Worm (Caenorhabditis elegans) whole organism, L1 larva: ENCODE results near the gene srx-78.

ENCODE experiments used
- C04F5.9 ChIP-seq: sonication (generic microtip); optimal IDR thresholded peaks from 2 replicates; lab custom pipeline; 2016; ENCODE audit warnings: missing genetic modification characterization, missing compliant biosample characterization
- F16B12.6 ChIP-seq: fragments of 150-350 bp; optimal IDR thresholded peaks from 2 replicates; lab custom pipeline; 2014; ENCODE audit warnings: missing biosample characterization, missing genetic modification characterization
- aha-1 ChIP-seq: fragments of 150-350 bp; optimal IDR thresholded peaks from 2 replicates; lab custom pipeline; 2014; ENCODE audit warnings: missing biosample characterization, missing genetic modification characterization
- ceh-63 ChIP-seq: fragments of 200-800 bp; sonication (Bioruptor generic); optimal IDR thresholded peaks from 2 replicates; lab custom pipeline; 2018; ENCODE audit warnings: mild to moderate bottlenecking, missing genetic modification characterization, missing compliant biosample characterization
- ceh-88 ChIP-seq: fragments of 200-800 bp; sonication (Bioruptor generic); IDR thresholded peaks from 2 replicates; pipeline ENCODE4 v1.3.6; 2022; ENCODE audit warnings: missing genetic modification characterization, missing compliant biosample characterization
- efl-1 ChIP-seq, 4 experiments: fragments of 150-350 bp; optimal IDR thresholded peaks in 3 of 4; peaks in 1 of 4; 1 replicate in 1 of 4; 2 replicates in 3 of 4; lab custom pipeline; 2014; ENCODE audit warnings: missing biosample characterization in 2 of 4, missing genetic modification characterization in 2 of 4, missing genetic modification reagents in 2 of 4
- efl-3 ChIP-seq: fragments of 200-800 bp; sonication (Bioruptor generic); optimal IDR thresholded peaks from 2 replicates; lab custom pipeline; 2018; ENCODE audit warnings: mild to moderate bottlenecking, missing genetic modification characterization, missing compliant biosample characterization
- egl-27 ChIP-seq, 2 experiments: fragments of 150-350 bp in 1 of 2; sonication (generic microtip); optimal IDR thresholded peaks; 3 replicates each; lab custom pipeline; 2017 to 2018; ENCODE audit warnings: missing biosample characterization in 2 of 2, missing genetic modification characterization in 2 of 2, missing genetic modification reagents in 2 of 2
- elt-2 ChIP-seq: sonication (generic microtip); optimal IDR thresholded peaks from 2 replicates; lab custom pipeline; 2016; ENCODE audit warnings: missing genetic modification characterization, mild to moderate bottlenecking, inconsistent platforms, missing compliant biosample characterization, missing genetic modification reagents
- fkh-10 ChIP-seq: sonication (generic microtip); optimal IDR thresholded peaks from 2 replicates; lab custom pipeline; 2017; ENCODE audit warnings: missing biosample characterization, missing genetic modification reagents, missing genetic modification characterization
- grh-1 ChIP-seq: fragments of 200-800 bp; sonication (Bioruptor generic); IDR thresholded peaks from 2 replicates; pipeline ENCODE4 v1.3.6; 2022; ENCODE audit warnings: missing genetic modification reagents, missing genetic modification characterization, missing compliant biosample characterization
- hpl-2 ChIP-seq: fragments of 150-350 bp; optimal IDR thresholded peaks from 2 replicates; lab custom pipeline; 2014; ENCODE audit warnings: missing biosample characterization, missing genetic modification reagents, missing genetic modification characterization
- irx-1 ChIP-seq: sonication (generic microtip); optimal IDR thresholded peaks from 2 replicates; lab custom pipeline; 2016; ENCODE audit warnings: missing genetic modification characterization, missing compliant biosample characterization
- lin-14 ChIP-seq: fragments of 200-800 bp; sonication (Bioruptor generic); optimal IDR thresholded peaks from 2 replicates; lab custom pipeline; 2018; ENCODE audit warnings: mild to moderate bottlenecking, missing genetic modification characterization, moderate library complexity, missing compliant biosample characterization
- mef-2 ChIP-seq: fragments of 150-350 bp; optimal IDR thresholded peaks from 2 replicates; lab custom pipeline; 2014; ENCODE audit warnings: missing biosample characterization, missing genetic modification characterization
- nhr-11 ChIP-seq: fragments of 150-350 bp; optimal IDR thresholded peaks from 2 replicates; lab custom pipeline; 2014; ENCODE audit warnings: missing biosample characterization, missing genetic modification characterization
- nhr-12 ChIP-seq: sonication (generic microtip); optimal IDR thresholded peaks from 2 replicates; lab custom pipeline; 2017; ENCODE audit warnings: missing biosample characterization, missing genetic modification characterization
- nhr-237 ChIP-seq: fragments of 150-350 bp; optimal IDR thresholded peaks from 2 replicates; lab custom pipeline; 2014; ENCODE audit warnings: missing biosample characterization, missing genetic modification characterization
- nhr-28 ChIP-seq: fragments of 150-350 bp; optimal IDR thresholded peaks from 2 replicates; lab custom pipeline; 2014; ENCODE audit warnings: missing biosample characterization, missing genetic modification characterization
- nhr-47 ChIP-seq: sonication (generic microtip); optimal IDR thresholded peaks from 2 replicates; lab custom pipeline; 2016; ENCODE audit warnings: mild to moderate bottlenecking, missing genetic modification characterization, moderate library complexity, missing compliant biosample characterization
- nhr-77 ChIP-seq: fragments of 150-350 bp; optimal IDR thresholded peaks from 2 replicates; lab custom pipeline; 2014; ENCODE audit warnings: missing biosample characterization, missing genetic modification characterization
- nhr-85 ChIP-seq: sonication (generic microtip); peaks from one replicate; lab custom pipeline; 2016; ENCODE audit warnings: missing genetic modification characterization, inconsistent platforms, missing compliant biosample characterization
- nhr-90 ChIP-seq: sonication (generic microtip); optimal IDR thresholded peaks from 2 replicates; lab custom pipeline; 2016; ENCODE audit warnings: mild to moderate bottlenecking, missing genetic modification characterization, missing compliant biosample characterization; ENCODE audit not compliant: poor library complexity
- pax-3 ChIP-seq: fragments of 200-800 bp; sonication (Bioruptor generic); optimal IDR thresholded peaks from 2 replicates; lab custom pipeline; 2018; ENCODE audit warnings: mild to moderate bottlenecking, missing genetic modification characterization, moderate library complexity, missing compliant biosample characterization
- rnt-1 ChIP-seq: sonication (generic microtip); optimal IDR thresholded peaks from 2 replicates; lab custom pipeline; 2016; ENCODE audit warnings: mild to moderate bottlenecking, missing genetic modification characterization, moderate library complexity, missing compliant biosample characterization
- sptf-1 ChIP-seq: fragments of 150-350 bp; optimal IDR thresholded peaks from 2 replicates; lab custom pipeline; 2014; ENCODE audit warnings: missing biosample characterization, missing genetic modification characterization
- tbx-2 ChIP-seq: sonication (generic microtip); optimal IDR thresholded peaks from 2 replicates; lab custom pipeline; 2016; ENCODE audit warnings: missing genetic modification characterization, missing compliant biosample characterization
- unc-62 ChIP-seq: fragments of 150-350 bp; optimal IDR thresholded peaks from 2 replicates; lab custom pipeline; 2014; ENCODE audit warnings: missing biosample characterization, missing genetic modification reagents, missing genetic modification characterization
- unc-86 ChIP-seq: sonication (generic microtip); optimal IDR thresholded peaks from 2 replicates; lab custom pipeline; 2016; ENCODE audit warnings: missing genetic modification characterization, missing compliant biosample characterization
- unc-98 ChIP-seq: fragments of 200-800 bp; sonication (Bioruptor generic); IDR thresholded peaks from 2 replicates; pipeline ENCODE4 v1.3.6; 2022; ENCODE audit warnings: missing genetic modification characterization, missing compliant biosample characterization
- xbp-1 ChIP-seq: sonication (generic microtip); optimal IDR thresholded peaks from 2 replicates; lab custom pipeline; 2016; ENCODE audit warnings: missing genetic modification characterization, missing compliant biosample characterization
- zip-4 ChIP-seq: fragments of 200-800 bp; sonication (Bioruptor generic); optimal IDR thresholded peaks from 2 replicates; lab custom pipeline; 2018; ENCODE audit warnings: mild to moderate bottlenecking, missing genetic modification characterization, moderate library complexity, missing compliant biosample characterization

srx-78 gene

DNA sequence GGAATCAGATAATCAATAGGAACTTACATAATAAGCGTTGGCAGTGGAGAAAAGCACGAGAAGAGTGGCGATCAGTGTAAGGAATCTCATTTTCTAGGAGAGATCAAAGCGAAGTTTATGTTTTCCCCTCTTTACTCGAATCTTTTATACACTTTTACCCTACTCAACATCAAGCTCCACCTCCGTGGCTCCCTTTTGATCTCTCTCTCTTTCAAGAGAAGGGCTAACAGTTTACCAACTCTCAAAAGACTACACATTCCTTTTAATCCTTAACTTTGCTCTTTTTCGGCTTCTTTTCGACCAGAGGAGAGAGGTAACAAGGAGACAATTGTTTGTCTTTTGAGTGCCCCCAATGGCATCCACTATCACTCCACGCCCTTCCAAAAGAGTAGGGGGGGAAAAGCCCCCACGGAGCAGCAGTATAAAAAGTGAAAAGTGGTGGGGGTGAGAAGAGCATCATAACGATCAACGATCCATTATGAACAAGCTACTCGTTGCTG is 7.6 kb upstream of the srx-78 start, which contains the start of the genes C01G10.15 and C01G10.6:
Gene C01G10.15, minus strand, starts transcription at position 101 of the 500 bp plus-strand sequence.
Gene C01G10.6, plus strand, starts transcription at position 450 of the 500 bp plus-strand sequence.
- TF ChIP-seq nhr-11 (tag; lab: Kevin White, UChicago), result no peak
- TF ChIP-seq unc-98, result no peak
- no peak for TF ChIP-seq nhr-90 (tag; lab: Kevin White, UChicago)
- TF ChIP-seq nhr-237 (tag; lab: Kevin White, UChicago), result no peak
- TF ChIP-seq lin-14 (GFP tag; lab: Kevin White, UChicago), result peak; percentile 39
- no peak for TF ChIP-seq unc-86 (tag; lab: Kevin White, UChicago)
- no peak for TF ChIP-seq mef-2 (tag; lab: Kevin White, UChicago)
- peak; percentile 29 for TF ChIP-seq tbx-2 (tag; lab: Kevin White, UChicago)
- TF ChIP-seq nhr-28 (tag; lab: Kevin White, UChicago), result no peak
- TF ChIP-seq irx-1 (tag; lab: Kevin White, UChicago), result no peak
- TF ChIP-seq elt-2 (tag; lab: Kevin White, UChicago), result no peak
- no peak for TF ChIP-seq ceh-88 (GFP tag; lab: Robert Waterston, UW)
- no peak for TF ChIP-seq aha-1 (tag; lab: Kevin White, UChicago)
- TF ChIP-seq zip-4 (GFP tag; lab: Kevin White, UChicago), result no peak
- TF ChIP-seq fkh-10 (GFP tag; lab: Kevin White, UChicago), result no peak
- peak; percentile 52 for TF ChIP-seq nhr-77 (tag; lab: Kevin White, UChicago)

DNA sequence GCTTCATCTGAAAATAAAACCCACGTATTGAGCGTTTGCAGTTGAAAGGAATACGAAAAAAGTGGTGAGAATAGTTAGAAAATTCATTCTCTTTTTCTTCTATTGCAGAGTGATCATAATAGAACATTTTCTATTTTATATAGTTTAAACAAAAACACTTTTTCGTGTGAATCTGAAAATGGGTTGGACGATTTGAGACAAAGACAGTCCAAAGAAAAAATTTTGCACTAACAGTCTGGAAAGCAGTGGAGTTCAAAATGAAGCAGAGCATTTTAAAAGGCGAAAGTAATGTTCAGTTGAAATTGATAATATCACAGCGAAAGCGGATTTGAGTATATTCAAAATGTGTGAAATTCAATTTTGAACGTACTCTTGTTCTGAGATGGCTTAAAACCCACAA is 6.2 kb upstream of the srx-78 start, which contains the start of gene C01G10.18:
Gene C01G10.18, minus strand, starts transcription at position 101 of the 400 bp plus-strand sequence.
- TF ChIP-seq grh-1 (GFP tag; lab: Robert Waterston, UW), result no peak
- TF ChIP-seq tbx-2 (tag; lab: Kevin White, UChicago), result no peak
- TF ChIP-seq rnt-1 (tag; lab: Kevin White, UChicago), result no peak
- no peak for TF ChIP-seq hpl-2 (GFP tag; lab: Kevin White, UChicago)
- no peak for TF ChIP-seq unc-62
- no peak for TF ChIP-seq efl-3 (GFP tag; lab: Kevin White, UChicago)
- no peak for TF ChIP-seq nhr-47 (tag; lab: Kevin White, UChicago)
- no peak for TF ChIP-seq nhr-12 (tag; lab: Kevin White, UChicago)
- TF ChIP-seq nhr-237 (tag; lab: Kevin White, UChicago), result no peak
- TF ChIP-seq nhr-11 (tag; lab: Kevin White, UChicago), result no peak
- TF ChIP-seq ceh-63 (GFP tag; lab: Kevin White, UChicago), result no peak
- TF ChIP-seq sptf-1 (tag; lab: Kevin White, UChicago), result no peak
- no peak for TF ChIP-seq lin-14 (GFP tag; lab: Kevin White, UChicago)
- no peak for TF ChIP-seq egl-27 (tag; optimal IDR thresholded peaks at IDR 0.05; lab: Kevin White, UChicago)
- TF ChIP-seq F16B12.6 (tag; lab: Kevin White, UChicago), result no peak

DNA sequence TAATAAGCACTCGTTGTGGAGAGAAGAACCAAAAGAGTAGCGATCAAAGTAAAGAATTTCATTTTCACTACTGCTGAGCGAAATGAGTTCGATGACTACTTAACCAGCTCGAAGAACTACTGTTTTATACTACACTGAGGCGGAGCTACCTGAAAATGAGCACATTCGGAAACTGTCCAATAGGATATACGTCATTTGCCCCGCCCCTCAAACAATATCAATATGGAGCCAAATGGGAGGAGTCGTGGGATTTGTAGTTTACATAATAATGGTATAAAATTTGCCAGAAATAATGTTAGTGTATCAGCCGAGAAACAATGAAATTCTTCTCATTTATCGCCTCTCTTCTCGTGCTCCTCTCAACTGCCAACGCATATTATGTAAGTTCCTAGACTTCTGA is 5.4 kb upstream of the srx-78 start, which contains the start of the genes C01G10.5 and C01G10.4:
Gene C01G10.5, minus strand, starts transcription at position 101 of the 400 bp plus-strand sequence.
Gene C01G10.4, plus strand, starts transcription at position 303 of the 400 bp plus-strand sequence.
- TF ChIP-seq efl-1 (optimal IDR thresholded peaks at IDR 0.05; lab: Kevin White, UChicago) (no peak), efl-1 (GFP tag; optimal IDR thresholded peaks at IDR 0.05 in 1 of 2; lab: Kevin White, UChicago) (peak in 1 of 2 experiments; percentile 13), nhr-85 (no peak), xbp-1 (tag; lab: Kevin White, UChicago) (no peak)

- no peak for TF ChIP-seq C04F5.9 (tag; lab: Kevin White, UChicago)
These were observed 4.4 kb upstream of the srx-78 start, which contains the start of gene C01G10.17 for ce11 chrV:15090457-15090856. TSS of gene C01G10.17 (plus strand) at chrV:15090757.

- TF ChIP-seq pax-3 (tag; lab: Kevin White, UChicago) (no peak), grh-1 (GFP tag; lab: Robert Waterston, UW) (no peak), nhr-77 (tag; lab: Kevin White, UChicago) (peak; percentile 14)
- TF ChIP-seq, all 84 proteins: peak for 1
These were observed 2.2 kb upstream of the srx-78 start, which contains the start of gene txt-12 for ce11 chrV:15092666-15093065. TSS of gene txt-12 (plus strand) at chrV:15092966.
